Worm (Caenorhabditis elegans): ENCODE results near the gene C14A6.12.

Gene C14A6.12

DNA sequence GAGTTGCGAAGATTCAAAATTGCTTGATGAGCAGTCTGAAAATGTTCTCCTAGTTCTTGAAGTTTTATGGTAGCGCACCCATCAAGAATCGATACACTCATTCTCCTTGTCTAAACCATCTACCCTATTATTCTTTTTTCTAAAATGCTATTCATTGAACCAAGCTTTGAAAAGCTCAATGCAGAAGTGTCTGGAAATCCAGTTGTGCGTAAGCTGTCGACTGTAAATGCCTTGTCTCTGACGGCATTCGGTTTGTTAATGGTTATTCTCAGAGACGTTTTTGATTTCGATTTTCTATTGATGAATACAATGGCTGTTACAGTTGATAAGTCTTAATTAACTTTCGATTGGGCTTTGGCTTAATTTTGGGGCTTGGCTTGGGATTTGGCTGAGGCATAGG, at the start of gene C14A6.12:
Gene C14A6.12, minus strand, starts transcription at position 101 of the 400 bp plus-strand sequence.
- TF ChIP-seq nhr-23 (tag; optimal IDR thresholded peaks at IDR 0.05) (no peak), sea-2 (GFP tag; optimal IDR thresholded peaks at IDR 0.05) (no peak), nhr-43 (tag; optimal IDR thresholded peaks at IDR 0.05; ENCODE audit: poor library complexity, severe bottlenecking) (no peak), nhr-25 (tag; optimal IDR thresholded peaks at IDR 0.05) (no peak), ZK546.5 (tag; optimal IDR thresholded peaks at IDR 0.05) (no peak), elt-2 (tag; optimal IDR thresholded peaks at IDR 0.05) (no peak), ceh-9 (tag; optimal IDR thresholded peaks at IDR 0.05) (no peak)

ce11 chrV:18209071-18209470, 46.6 kb upstream of the C14A6.12 start, which contains the start of gene F16H6.7:
F16H6.7 (minus strand) TSS chrV:18209171.
- TF ChIP-seq mml-1 (tag; optimal IDR thresholded peaks at IDR 0.05) (no peak), ztf-4 (tag; optimal IDR thresholded peaks at IDR 0.05) (no peak), nfya-1 (tag; optimal IDR thresholded peaks at IDR 0.05; ENCODE audit: insufficient read depth) (no peak), skn-1 (tag; optimal IDR thresholded peaks at IDR 0.05) (no peak), ceh-16 (tag; optimal IDR thresholded peaks at IDR 0.05) (no peak), nhr-25 (tag; optimal IDR thresholded peaks at IDR 0.05) (no peak), jun-1 (tag; optimal IDR thresholded peaks at IDR 0.05) (no peak), ztf-11 (tag; optimal IDR thresholded peaks at IDR 0.05) (no peak), ZK546.5 (tag; optimal IDR thresholded peaks at IDR 0.05) (no peak), elt-3 (tag; optimal IDR thresholded peaks at IDR 0.05) (no peak), lin-39 (tag; optimal IDR thresholded peaks at IDR 0.05) (no peak), zag-1 (tag; optimal IDR thresholded peaks at IDR 0.05) (no peak), egl-5 (tag; optimal IDR thresholded peaks at IDR 0.05) (no peak), daf-12 (tag; optimal IDR thresholded peaks at IDR 0.05) (no peak), hmg-11 (tag; optimal IDR thresholded peaks at IDR 0.05) (no peak), nhr-28 (tag; optimal IDR thresholded peaks at IDR 0.05) (no peak)

DNA sequence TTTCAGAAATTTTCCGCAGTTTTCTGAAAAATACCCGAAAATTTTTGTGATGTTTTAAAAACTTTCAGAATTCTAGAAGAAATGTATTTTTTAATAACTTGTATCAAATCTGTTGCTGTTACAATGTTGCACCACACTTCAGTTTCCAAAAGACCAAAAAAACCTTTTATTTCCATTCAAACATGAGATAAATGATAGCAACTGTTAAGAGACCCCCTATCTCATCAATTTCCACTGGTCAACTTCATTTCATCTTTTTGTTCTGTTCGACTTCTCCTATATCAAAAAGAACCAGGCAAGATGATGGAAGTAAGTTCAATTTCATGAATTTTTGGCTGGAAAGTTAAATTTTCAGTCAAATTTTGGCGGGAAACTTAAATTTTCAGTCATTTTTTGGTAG, 36.0 kb upstream of the C14A6.12 start, which contains the start of gene F16H6.4:
Gene F16H6.4, plus strand, starts transcription at position 301 of the 400 bp plus-strand sequence.
- TF ChIP-seq daf-12 (tag; optimal IDR thresholded peaks at IDR 0.05) (no peak), ceh-9 (tag; optimal IDR thresholded peaks at IDR 0.05) (no peak), lin-15B (tag; optimal IDR thresholded peaks at IDR 0.05) (no peak), ama-1 (optimal IDR thresholded peaks at IDR 0.05) (no peak), ztf-4 (tag; optimal IDR thresholded peaks at IDR 0.05) (no peak), nhr-23 (tag; optimal IDR thresholded peaks at IDR 0.05) (no peak), jun-1 (tag; optimal IDR thresholded peaks at IDR 0.05) (no peak), elt-3 (tag; optimal IDR thresholded peaks at IDR 0.05) (no peak), fos-1 (tag; optimal IDR thresholded peaks at IDR 0.05) (no peak), ZK546.5 (tag; optimal IDR thresholded peaks at IDR 0.05) (no peak), hmg-11 (tag; optimal IDR thresholded peaks at IDR 0.05) (no peak), nhr-76 (tag; optimal IDR thresholded peaks at IDR 0.05) (no peak), mml-1 (tag; optimal IDR thresholded peaks at IDR 0.05) (no peak), nhr-77 (tag; optimal IDR thresholded peaks at IDR 0.05) (no peak), ceh-82 (tag; optimal IDR thresholded peaks at IDR 0.05) (no peak), tbx-2 (tag; optimal IDR thresholded peaks at IDR 0.05) (no peak), nhr-12 (tag; optimal IDR thresholded peaks at IDR 0.05) (no peak), snpc-4 (tag; optimal IDR thresholded peaks at IDR 0.05) (no peak), mdl-1 (tag; optimal IDR thresholded peaks at IDR 0.05) (no peak), nhr-237 (tag; optimal IDR thresholded peaks at IDR 0.05) (no peak)

ce11 chrV:18195006-18195405, 32.5 kb upstream of the C14A6.12 start, which contains the start of gene F16H6.3:
F16H6.3 (plus strand) TSS chrV:18195306.
- TF ChIP-seq mml-1 (tag; optimal IDR thresholded peaks at IDR 0.05) (no peak), ZK546.5 (tag; optimal IDR thresholded peaks at IDR 0.05) (no peak), tbx-2 (tag; optimal IDR thresholded peaks at IDR 0.05) (no peak), ceh-82 (tag; optimal IDR thresholded peaks at IDR 0.05) (no peak), egl-27 (tag; optimal IDR thresholded peaks at IDR 0.05) (no peak), ztf-4 (tag; optimal IDR thresholded peaks at IDR 0.05) (no peak), aly-2 (tag; optimal IDR thresholded peaks at IDR 0.05) (no peak), elt-3 (tag; optimal IDR thresholded peaks at IDR 0.05) (no peak), lsy-12 (tag; optimal IDR thresholded peaks at IDR 0.05) (no peak), mdl-1 (tag; optimal IDR thresholded peaks at IDR 0.05) (no peak), ama-1 (optimal IDR thresholded peaks at IDR 0.05) (no peak), nhr-237 (tag; optimal IDR thresholded peaks at IDR 0.05) (no peak), sea-2 (GFP tag; optimal IDR thresholded peaks at IDR 0.05) (no peak), pqm-1 (tag; optimal IDR thresholded peaks at IDR 0.05) (no peak), nhr-43 (tag; optimal IDR thresholded peaks at IDR 0.05; ENCODE audit: poor library complexity, severe bottlenecking) (no peak)

Measured in whole organism, L3 larva.